Worm (Caenorhabditis elegans) whole organism, young adult: ENCODE measurements around the gene K12H4.7.

Experiments used
- C17E4.6 ChIP-seq: fragments of 200-800 bp; sonication (Bioruptor generic); IDR thresholded peaks from 2 replicates; pipeline ENCODE4 v1.3.6; 2022; ENCODE audit warnings: missing genetic modification reagents, missing genetic modification characterization, missing compliant biosample characterization
- F22D6.2 ChIP-seq: sonication (generic microtip); optimal IDR thresholded peaks from 2 replicates; lab custom pipeline; 2016; ENCODE audit warnings: mild to moderate bottlenecking, missing genetic modification characterization, missing compliant biosample characterization
- F55B11.4 ChIP-seq: sonication (generic microtip); optimal IDR thresholded peaks from 2 replicates; lab custom pipeline; 2016; ENCODE audit warnings: missing compliant biosample characterization, missing genetic modification characterization, borderline replicate concordance; ENCODE audit not compliant: insufficient read depth
- F57A8.1 ChIP-seq: fragments of 200-800 bp; sonication (Bioruptor generic); optimal IDR thresholded peaks from 2 replicates; lab custom pipeline; 2018; ENCODE audit warnings: mild to moderate bottlenecking, missing genetic modification characterization, moderate library complexity, missing compliant biosample characterization
- F57C9.4 ChIP-seq: sonication (generic microtip); optimal IDR thresholded peaks from 2 replicates; lab custom pipeline; 2017; ENCODE audit warnings: mild to moderate bottlenecking, missing genetic modification characterization, missing compliant biosample characterization
- K11D2.4 ChIP-seq: fragments of 200-800 bp; sonication (Bioruptor generic); IDR thresholded peaks from 2 replicates; pipeline ENCODE4 v1.3.6; 2022; ENCODE audit warnings: missing genetic modification reagents, missing genetic modification characterization, missing compliant biosample characterization
- T07F8.4 ChIP-seq: sonication (generic microtip); optimal IDR thresholded peaks from 2 replicates; lab custom pipeline; 2016; ENCODE audit warnings: mild to moderate bottlenecking, missing genetic modification characterization, moderate library complexity, missing compliant biosample characterization
- T26A5.8 ChIP-seq: sonication (generic microtip); optimal IDR thresholded peaks from 2 replicates; lab custom pipeline; 2016; ENCODE audit warnings: missing genetic modification characterization, missing compliant biosample characterization
- Y53F4B.3 ChIP-seq: fragments of 200-800 bp; sonication (Bioruptor generic); IDR thresholded peaks from 2 replicates; pipeline ENCODE4 v1.3.6; 2022; ENCODE audit warnings: missing genetic modification reagents, missing genetic modification characterization, missing compliant biosample characterization
- ZK185.1 ChIP-seq: sonication (generic microtip); optimal IDR thresholded peaks from 2 replicates; lab custom pipeline; 2016; ENCODE audit warnings: mild to moderate bottlenecking, missing genetic modification characterization, missing compliant biosample characterization; ENCODE audit not compliant: poor library complexity, severe bottlenecking
- ama-1 ChIP-seq, 3 experiments: fragments of 150-350 bp in 1 of 3; sonication (generic microtip) in 2 of 3; optimal IDR thresholded peaks; 2 replicates each; lab custom pipeline; 2014 to 2018; ENCODE audit warnings: missing biosample characterization in 2 of 3, missing genetic modification characterization in 2 of 3, missing genetic modification reagents in 2 of 3
- aptf-3 ChIP-seq: fragments of 200-800 bp; sonication (Bioruptor generic); IDR thresholded peaks from 2 replicates; pipeline ENCODE4 v1.3.6; 2022; ENCODE audit warnings: missing genetic modification characterization, missing compliant biosample characterization
- atf-7 ChIP-seq: sonication (generic microtip); optimal IDR thresholded peaks from 2 replicates; lab custom pipeline; 2017; ENCODE audit warnings: mild to moderate bottlenecking, missing genetic modification characterization, missing compliant biosample characterization
- attf-5 ChIP-seq: fragments of 200-800 bp; sonication (Bioruptor generic); optimal IDR thresholded peaks from 2 replicates; lab custom pipeline; 2018; ENCODE audit warnings: mild to moderate bottlenecking, missing genetic modification characterization, missing compliant biosample characterization
- bed-1 ChIP-seq: fragments of 200-800 bp; sonication (Bioruptor generic); IDR thresholded peaks from 2 replicates; pipeline ENCODE4 v1.3.6; 2022; ENCODE audit warnings: missing genetic modification reagents, missing genetic modification characterization, missing compliant biosample characterization
- ceh-100 ChIP-seq: fragments of 200-800 bp; sonication (Bioruptor generic); IDR thresholded peaks from 2 replicates; pipeline ENCODE4 v1.3.6; 2022; ENCODE audit warnings: missing genetic modification reagents, missing genetic modification characterization, missing compliant biosample characterization
- dpl-1 ChIP-seq: fragments of 150-350 bp; optimal IDR thresholded peaks from 2 replicates; lab custom pipeline; 2014; ENCODE audit warnings: missing biosample characterization, missing genetic modification reagents, missing genetic modification characterization
- egl-44 ChIP-seq: fragments of 200-800 bp; sonication (Bioruptor generic); IDR thresholded peaks from 2 replicates; pipeline ENCODE4 v1.3.6; 2022; ENCODE audit warnings: missing genetic modification reagents, missing genetic modification characterization, missing compliant biosample characterization
- ekl-4 ChIP-seq: fragments of 200-800 bp; sonication (Bioruptor generic); IDR thresholded peaks from 2 replicates; pipeline ENCODE4 v1.3.6; 2022; ENCODE audit warnings: missing genetic modification reagents, missing genetic modification characterization, missing compliant biosample characterization
- ets-4 ChIP-seq: fragments of 200-800 bp; sonication (Bioruptor generic); optimal IDR thresholded peaks from 2 replicates; lab custom pipeline; 2018; ENCODE audit warnings: mild to moderate bottlenecking, missing genetic modification characterization, missing compliant biosample characterization
- fkh-3 ChIP-seq: sonication (generic microtip); optimal IDR thresholded peaks from 2 replicates; lab custom pipeline; 2016; ENCODE audit warnings: mild to moderate bottlenecking, missing genetic modification characterization, missing compliant biosample characterization
- hmg-1.2 ChIP-seq: fragments of 200-800 bp; sonication (Bioruptor generic); IDR thresholded peaks from 2 replicates; pipeline ENCODE4 v1.3.6; 2022; ENCODE audit warnings: missing genetic modification reagents, missing genetic modification characterization, missing compliant biosample characterization
- hmg-20 ChIP-seq: fragments of 200-800 bp; sonication (Bioruptor generic); IDR thresholded peaks from 2 replicates; pipeline ENCODE4 v1.3.6; 2022; ENCODE audit warnings: missing genetic modification reagents, missing genetic modification characterization, missing compliant biosample characterization
- let-526 ChIP-seq: fragments of 200-800 bp; sonication (Bioruptor generic); IDR thresholded peaks from 2 replicates; pipeline ENCODE4 v1.3.6; 2022; ENCODE audit warnings: missing genetic modification reagents, missing genetic modification characterization, missing compliant biosample characterization
- let-607 ChIP-seq, 2 experiments: fragments of 200-800 bp in 1 of 2; sonication (Bioruptor generic) in 1 of 2; sonication (generic microtip) in 1 of 2; optimal IDR thresholded peaks; 2 replicates each; lab custom pipeline; 2016 to 2018; ENCODE audit warnings: mild to moderate bottlenecking in 2 of 2, missing compliant biosample characterization in 2 of 2, missing genetic modification characterization in 2 of 2, moderate library complexity in 2 of 2, missing genotype in 1 of 2
- lin-40 ChIP-seq: sonication (generic microtip); optimal IDR thresholded peaks from 2 replicates; lab custom pipeline; 2016; ENCODE audit warnings: missing genetic modification characterization, mild to moderate bottlenecking, missing compliant biosample characterization, missing genotype, missing genetic modification reagents
- lir-1 ChIP-seq: fragments of 200-800 bp; sonication (Bioruptor generic); conservative IDR thresholded peaks from 2 replicates; pipeline ENCODE4 v1.3.6; 2022; ENCODE audit warnings: missing genetic modification reagents, missing genetic modification characterization, missing compliant biosample characterization
- madf-8 ChIP-seq: fragments of 200-800 bp; sonication (Bioruptor generic); conservative IDR thresholded peaks from 2 replicates; pipeline ENCODE4 v1.3.6; 2022; ENCODE audit warnings: missing genetic modification reagents, missing genetic modification characterization, missing compliant biosample characterization
- mcd-1 ChIP-seq: fragments of 200-800 bp; sonication (Bioruptor generic); IDR thresholded peaks from 2 replicates; pipeline ENCODE4 v1.3.6; 2022; ENCODE audit warnings: missing genetic modification reagents, missing genetic modification characterization, missing compliant biosample characterization
- mes-4 ChIP-seq: sonication (generic microtip); optimal IDR thresholded peaks from 2 replicates; lab custom pipeline; 2016; ENCODE audit warnings: missing genotype, missing genetic modification characterization, missing compliant biosample characterization
- nfya-2 ChIP-seq: fragments of 200-800 bp; sonication (Bioruptor generic); IDR thresholded peaks from 2 replicates; pipeline ENCODE4 v1.3.6; 2022; ENCODE audit warnings: missing genetic modification reagents, missing genetic modification characterization, missing compliant biosample characterization
- nhr-120 ChIP-seq: fragments of 200-800 bp; sonication (Bioruptor generic); IDR thresholded peaks from 2 replicates; pipeline ENCODE4 v1.3.6; 2022; ENCODE audit warnings: missing genetic modification characterization, missing compliant biosample characterization
- nhr-80 ChIP-seq: sonication (generic microtip); optimal IDR thresholded peaks from 2 replicates; lab custom pipeline; 2016; ENCODE audit warnings: missing genetic modification characterization, missing compliant biosample characterization
- nhr-90 ChIP-seq: sonication (generic microtip); optimal IDR thresholded peaks from 2 replicates; lab custom pipeline; 2016; ENCODE audit warnings: missing genotype, mild to moderate bottlenecking, missing genetic modification characterization, missing compliant biosample characterization
- pha-4 ChIP-seq: fragments of 150-350 bp; sonication (generic microtip); optimal IDR thresholded peaks from 2 replicates; lab custom pipeline; 2014; ENCODE audit warnings: missing biosample characterization, missing genetic modification reagents, missing genetic modification characterization
- rec-8 ChIP-seq, 2 experiments: sonication (generic microtip); optimal IDR thresholded peaks; 2 replicates each; lab custom pipeline; 2016; ENCODE audit warnings: mild to moderate bottlenecking in 2 of 2, missing genetic modification characterization in 2 of 2, missing genetic modification reagents in 2 of 2, missing genotype in 2 of 2, missing biosample characterization in 1 of 2, missing compliant biosample characterization in 1 of 2, moderate library complexity in 1 of 2
- rpc-1 ChIP-seq, 2 experiments: fragments of 150-350 bp in 1 of 2; sonication (generic microtip) in 1 of 2; optimal IDR thresholded peaks; 2 replicates each; lab custom pipeline; 2014 to 2018; ENCODE audit warnings: missing biosample characterization in 1 of 2, missing genetic modification characterization in 1 of 2, missing genetic modification reagents in 1 of 2, missing genotype in 1 of 2
- sdz-38 ChIP-seq: sonication (generic microtip); optimal IDR thresholded peaks from 2 replicates; lab custom pipeline; 2016; ENCODE audit warnings: missing genotype, missing genetic modification characterization, missing compliant biosample characterization
- sptf-2 ChIP-seq: fragments of 200-800 bp; sonication (Bioruptor generic); optimal IDR thresholded peaks from 2 replicates; lab custom pipeline; 2018; ENCODE audit warnings: mild to moderate bottlenecking, missing genetic modification characterization, missing compliant biosample characterization
- tbx-9 ChIP-seq: sonication (generic microtip); optimal IDR thresholded peaks from 2 replicates; lab custom pipeline; 2016; ENCODE audit warnings: borderline replicate concordance, missing genetic modification characterization, inconsistent platforms, missing compliant biosample characterization
- zfh-2 ChIP-seq: fragments of 200-800 bp; sonication (Bioruptor generic); conservative IDR thresholded peaks from 2 replicates; pipeline ENCODE4 v1.3.6; 2022; ENCODE audit warnings: missing genetic modification reagents, missing genetic modification characterization, missing compliant biosample characterization
- ztf-3 ChIP-seq: fragments of 200-800 bp; sonication (Bioruptor generic); optimal IDR thresholded peaks from 2 replicates; lab custom pipeline; 2018; ENCODE audit warnings: mild to moderate bottlenecking, missing genetic modification characterization, missing compliant biosample characterization

Gene K12H4.7

DNA sequence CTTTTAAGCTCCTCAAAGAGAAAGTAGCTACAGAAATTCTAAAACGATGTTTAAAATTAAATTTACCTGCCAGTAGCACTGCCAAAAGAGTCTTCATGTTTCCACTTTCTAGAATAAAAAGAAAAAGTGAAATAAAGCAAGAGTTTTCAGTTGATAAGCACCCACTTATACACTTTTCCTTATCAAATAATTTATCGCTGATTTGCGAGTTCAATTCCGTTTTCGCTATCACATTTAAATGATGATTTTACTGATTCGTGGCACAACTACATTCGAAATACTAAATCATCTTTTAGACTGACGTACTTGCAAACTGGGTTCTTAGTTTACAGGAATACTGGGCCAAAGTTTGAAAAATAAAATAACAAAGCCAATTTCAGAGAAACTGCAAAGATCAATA lies at the start of gene K12H4.7:
Gene K12H4.7 (minus strand): TSS at position 138 of the 400 bp plus-strand sequence.
- TF ChIP-seq nfya-2 (GFP tag; lab: Robert Waterston, UW) (no peak), fkh-3 (tag; lab: Kevin White, UChicago) (no peak), let-607 (tag; optimal IDR thresholded peaks at IDR 0.05; lab: Kevin White, UChicago) (peak; percentile 6 to 61), bed-1 (GFP tag; lab: Robert Waterston, UW) (no peak), ekl-4 (no peak), nhr-120 (no peak), T26A5.8 (tag; lab: Kevin White, UChicago) (no peak), nhr-80 (tag; lab: Kevin White, UChicago) (peak; percentile 64), ets-4 (GFP tag; lab: Kevin White, UChicago) (peak; percentile 31)

- TF ChIP-seq rec-8 (tag; optimal IDR thresholded peaks at IDR 0.05; lab: Kevin White, UChicago) (no peak), sdz-38 (tag; lab: Kevin White, UChicago) (no peak), ekl-4 (no peak), F22D6.2 (no peak), pha-4 (no peak), ceh-100 (GFP tag; lab: Robert Waterston, UW) (no peak), dpl-1 (GFP tag; lab: Kevin White, UChicago) (no peak), zfh-2 (GFP tag; lab: Robert Waterston, UW) (no peak), ama-1 (optimal IDR thresholded peaks at IDR 0.05; lab: Kevin White, UChicago) (no peak), ama-1 (GFP tag; optimal IDR thresholded peaks at IDR 0.05; lab: Kevin White, UChicago) (no peak), aptf-3 (GFP tag; lab: Robert Waterston, UW) (no peak)
- TF ChIP-seq, all 124 proteins: peak for 0
Observed at ce11 chrIII:8099022-8099421, 48.1 kb upstream of the K12H4.7 start, which contains the start of gene K06H7.1. TSS of gene K06H7.1 (plus strand) at chrIII:8099322.

ce11 chrIII:8098116-8098515 lies 47.2 kb upstream of the K12H4.7 start, which contains the start of gene K06H7.8:
TSS of gene K06H7.8 (minus strand) at chrIII:8098216.
- TF ChIP-seq ZK185.1 (tag; lab: Kevin White, UChicago) (no peak), let-526 (GFP tag; lab: Robert Waterston, UW) (no peak), madf-8 (GFP tag; lab: Robert Waterston, UW) (no peak), ekl-4 (no peak), ets-4 (GFP tag; lab: Kevin White, UChicago) (no peak), T07F8.4 (tag; lab: Kevin White, UChicago) (no peak), zfh-2 (GFP tag; lab: Robert Waterston, UW) (no peak), rpc-1 (optimal IDR thresholded peaks at IDR 0.05; lab: Kevin White, UChicago) (no peak), rpc-1 (tag; optimal IDR thresholded peaks at IDR 0.05; lab: Kevin White, UChicago) (no peak), mes-4 (tag; lab: Kevin White, UChicago) (no peak), nhr-120 (no peak), sptf-2 (GFP tag; lab: Kevin White, UChicago) (no peak)

ce11 chrIII:8093079-8093623 lies 42.3 kb upstream of the K12H4.7 start, which contains the start of gene K06H7.2:
TSS of gene K06H7.2 (plus strand) at chrIII:8093573.
- 0 out of 2 replicates have a peak, but pooled peaks have one; percentile 12 for TF ChIP-seq hmg-1.2 (GFP tag; lab: Robert Waterston, UW)
- TF ChIP-seq F57C9.4 (tag; lab: Kevin White, UChicago), result no peak
- TF ChIP-seq mcd-1 (GFP tag; lab: Robert Waterston, UW), result peak; percentile 79
- TF ChIP-seq F57A8.1 (GFP tag; lab: Kevin White, UChicago), result no peak
- peak; percentile 79 for TF ChIP-seq attf-5 (GFP tag; lab: Kevin White, UChicago)
- TF ChIP-seq egl-44 (GFP tag; lab: Robert Waterston, UW), result no peak
- TF ChIP-seq T07F8.4 (tag; lab: Kevin White, UChicago), result no peak
- peak; percentile 4 for TF ChIP-seq lin-40 (tag; lab: Kevin White, UChicago)
- TF ChIP-seq nhr-90 (tag; lab: Kevin White, UChicago), result no peak
- TF ChIP-seq tbx-9, result no peak
- TF ChIP-seq hmg-20, result no peak
- TF ChIP-seq F55B11.4 (tag; lab: Kevin White, UChicago), result no peak
- no peak for TF ChIP-seq madf-8 (GFP tag; lab: Robert Waterston, UW)
- no peak for TF ChIP-seq let-607 (tag; optimal IDR thresholded peaks at IDR 0.05; lab: Kevin White, UChicago)
- TF ChIP-seq atf-7, result no peak
- no peak for TF ChIP-seq ztf-3 (GFP tag; lab: Kevin White, UChicago)
- no peak for TF ChIP-seq C17E4.6 (GFP tag; lab: Robert Waterston, UW)
- no peak for TF ChIP-seq lir-1
- TF ChIP-seq K11D2.4, result no peak
- peak; percentile 38 for TF ChIP-seq nhr-80 (tag; lab: Kevin White, UChicago)
- TF ChIP-seq Y53F4B.3 (GFP tag; lab: Robert Waterston, UW), result no peak
